Fruit fly (Drosophila melanogaster) whole organism, embryonic: ENCODE measurements around the gene MESR6.

ENCODE experiments used
- Aef1 ChIP-seq: fragments of 200-800 bp; sonication (Bioruptor generic); IDR thresholded peaks from 3 replicates; pipeline ENCODE4 v1.3.6; 2022; ENCODE audit warnings: missing biosample characterization, missing genetic modification characterization
- Asciz ChIP-seq: fragments of 200-800 bp; sonication (Bioruptor generic); optimal IDR thresholded peaks from 2 replicates; lab custom pipeline; 2017; ENCODE audit warnings: missing biosample characterization, mild to moderate bottlenecking, missing genetic modification characterization, missing genetic modification reagents
- Blimp-1 ChIP-seq: fragments of 200-800 bp; sonication (Bioruptor generic); optimal IDR thresholded peaks from 3 replicates; lab custom pipeline; 2018; ENCODE audit warnings: missing biosample characterization, missing genetic modification characterization, mild to moderate bottlenecking, moderate library complexity, missing genetic modification reagents
- C15 ChIP-seq: fragments of 200-800 bp; sonication (Bioruptor generic); IDR thresholded peaks from 3 replicates; pipeline ENCODE4 v1.3.6; 2022; ENCODE audit warnings: missing biosample characterization, missing genetic modification characterization
- CG10462 ChIP-seq: fragments of 200-800 bp; sonication (Bioruptor generic); optimal IDR thresholded peaks from 2 replicates; lab custom pipeline; 2016; ENCODE audit warnings: missing biosample characterization, missing genetic modification characterization
- CG10565 ChIP-seq: fragments of 200-800 bp; sonication (Bioruptor generic); optimal IDR thresholded peaks from 3 replicates; lab custom pipeline; 2016; ENCODE audit warnings: missing biosample characterization, mild to moderate bottlenecking, missing genetic modification characterization
- CG12219 ChIP-seq: fragments of 200-800 bp; sonication (Bioruptor generic); optimal IDR thresholded peaks from 3 replicates; lab custom pipeline; 2018; ENCODE audit warnings: missing biosample characterization, mild to moderate bottlenecking, missing genetic modification characterization
- CG14014 ChIP-seq: fragments of 200-800 bp; sonication (Bioruptor generic); IDR thresholded peaks from 2 replicates; pipeline ENCODE4 v1.3.6; 2022; ENCODE audit warnings: missing biosample characterization, missing genetic modification characterization
- CG14050 ChIP-seq: fragments of 200-800 bp; sonication (Bioruptor generic); IDR thresholded peaks from 3 replicates; pipeline ENCODE4 v1.3.6; 2022; ENCODE audit warnings: missing biosample characterization, missing genetic modification characterization
- CG14710 ChIP-seq: fragments of 200-800 bp; sonication (Bioruptor generic); optimal IDR thresholded peaks from 3 replicates; lab custom pipeline; 2019; ENCODE audit warnings: missing biosample characterization, mild to moderate bottlenecking, missing genetic modification characterization, moderate library complexity
- CG16815 ChIP-seq: fragments of 200-800 bp; sonication (Bioruptor generic); optimal IDR thresholded peaks from 3 replicates; lab custom pipeline; 2017; ENCODE audit warnings: missing biosample characterization, mild to moderate bottlenecking, missing genetic modification characterization
- CG17385 ChIP-seq: fragments of 200-800 bp; sonication (Bioruptor generic); optimal IDR thresholded peaks from 3 replicates; lab custom pipeline; 2018; ENCODE audit warnings: missing biosample characterization, mild to moderate bottlenecking, missing genetic modification characterization
- CG17568 ChIP-seq: fragments of 200-800 bp; sonication (Bioruptor generic); optimal IDR thresholded peaks from 2 replicates; lab custom pipeline; 2018; ENCODE audit warnings: missing biosample characterization, mild to moderate bottlenecking, missing genetic modification characterization, moderate library complexity
- CG2889 ChIP-seq: fragments of 200-800 bp; sonication (Bioruptor generic); IDR thresholded peaks from 3 replicates; pipeline ENCODE4 v1.3.6; 2022; ENCODE audit warnings: missing biosample characterization, missing genetic modification characterization
- CG31365 ChIP-seq: fragments of 200-800 bp; sonication (Bioruptor generic); optimal IDR thresholded peaks from 2 replicates; lab custom pipeline; 2018; ENCODE audit warnings: missing biosample characterization, mild to moderate bottlenecking, missing genetic modification characterization
- CG31388 ChIP-seq: fragments of 200-800 bp; sonication (Bioruptor generic); optimal IDR thresholded peaks from 2 replicates; lab custom pipeline; 2016; ENCODE audit warnings: missing biosample characterization, missing genetic modification characterization
- CG4360 ChIP-seq: fragments of 200-800 bp; sonication (Bioruptor generic); IDR thresholded peaks from 2 replicates; pipeline ENCODE4 v1.3.6; 2022; ENCODE audit warnings: missing biosample characterization, missing genetic modification characterization
- CG43689 ChIP-seq: fragments of 200-800 bp; sonication (Bioruptor generic); IDR thresholded peaks from 2 replicates; pipeline ENCODE4 v1.3.6; 2022; ENCODE audit warnings: missing biosample characterization, missing genetic modification characterization
- CG4707 ChIP-seq: fragments of 200-800 bp; sonication (Bioruptor generic); optimal IDR thresholded peaks from 2 replicates; lab custom pipeline; 2018; ENCODE audit warnings: missing biosample characterization, mild to moderate bottlenecking, missing genetic modification characterization, moderate library complexity
- CG4854 ChIP-seq: fragments of 200-800 bp; sonication (Bioruptor generic); optimal IDR thresholded peaks from 2 replicates; lab custom pipeline; 2016; ENCODE audit warnings: missing biosample characterization, missing genetic modification characterization, inconsistent platforms
- CG6175 ChIP-seq: fragments of 200-800 bp; sonication (Bioruptor generic); IDR thresholded peaks from 3 replicates; pipeline ENCODE4 v1.3.6; 2022; ENCODE audit warnings: missing biosample characterization, missing genetic modification characterization
- CG6791 ChIP-seq: fragments of 200-800 bp; sonication (Bioruptor generic); IDR thresholded peaks from 3 replicates; pipeline ENCODE4 v1.3.6; 2022; ENCODE audit warnings: missing biosample characterization, missing genetic modification characterization; ENCODE audit not compliant: partially characterized antibody
- CG9932 ChIP-seq: fragments of 200-800 bp; sonication (Bioruptor generic); IDR thresholded peaks from 2 replicates; pipeline ENCODE4 v1.3.6; 2022; ENCODE audit warnings: missing biosample characterization, missing genetic modification characterization
- Chrac-16 ChIP-seq: fragments of 200-800 bp; sonication (Bioruptor generic); optimal IDR thresholded peaks from 3 replicates; lab custom pipeline; 2016; ENCODE audit warnings: missing biosample characterization, missing genetic modification characterization
- D19B ChIP-seq: fragments of 200-800 bp; sonication (Bioruptor generic); optimal IDR thresholded peaks from 2 replicates; lab custom pipeline; 2017; ENCODE audit warnings: missing biosample characterization, mild to moderate bottlenecking, missing genetic modification characterization
- E2f1 ChIP-seq: fragments of 200-800 bp; sonication (Bioruptor generic); IDR thresholded peaks from 2 replicates; pipeline ENCODE4 v1.3.6; 2022; ENCODE audit warnings: missing biosample characterization, missing genetic modification characterization
- Gsc ChIP-seq: fragments of 200-800 bp; sonication (Bioruptor generic); IDR thresholded peaks from 2 replicates; pipeline ENCODE4 v1.3.6; 2022; ENCODE audit warnings: missing biosample characterization, missing genetic modification characterization
- HLH3B ChIP-seq: fragments of 200-800 bp; sonication (Bioruptor generic); IDR thresholded peaks from 2 replicates; pipeline ENCODE4 v1.3.6; 2022; ENCODE audit warnings: missing biosample characterization, missing genetic modification characterization
- HLHmδ ChIP-seq: fragments of 200-800 bp; sonication (Bioruptor generic); optimal IDR thresholded peaks from 2 replicates; lab custom pipeline; 2018; ENCODE audit warnings: missing biosample characterization, mild to moderate bottlenecking, missing genetic modification characterization, moderate library complexity
- Jarid2 ChIP-seq: fragments of 200-800 bp; sonication (Bioruptor generic); optimal IDR thresholded peaks from 3 replicates; lab custom pipeline; 2017; ENCODE audit warnings: mild to moderate bottlenecking, missing biosample characterization, missing genetic modification reagents, missing genetic modification characterization
- MTF-1 ChIP-seq: fragments of 200-800 bp; sonication (Bioruptor generic); optimal IDR thresholded peaks from 2 replicates; lab custom pipeline; 2018; ENCODE audit warnings: missing biosample characterization, mild to moderate bottlenecking, missing genetic modification characterization, borderline replicate concordance
- Meics ChIP-seq: fragments of 200-800 bp; sonication (Bioruptor generic); optimal IDR thresholded peaks from 2 replicates; lab custom pipeline; 2017; ENCODE audit warnings: missing biosample characterization, mild to moderate bottlenecking, missing genetic modification characterization
- Optix ChIP-seq: fragments of 200-800 bp; sonication (Bioruptor generic); IDR thresholded peaks from 3 replicates; pipeline ENCODE4 v1.3.6; 2022; ENCODE audit warnings: missing biosample characterization, missing genetic modification characterization
- Poxn ChIP-seq: fragments of 200-800 bp; sonication (Bioruptor generic); IDR thresholded peaks from 2 replicates; pipeline ENCODE4 v1.3.6; 2022; ENCODE audit warnings: missing biosample characterization, missing genetic modification characterization
- Sox100B ChIP-seq: fragments of 200-800 bp; sonication (Bioruptor generic); optimal IDR thresholded peaks from 3 replicates; lab custom pipeline; 2018; ENCODE audit warnings: missing biosample characterization, mild to moderate bottlenecking, missing genetic modification characterization
- Stat92E ChIP-seq, 3 experiments: fragments of >200 bp in 2 of 3; fragments of 200-800 bp in 1 of 3; sonication (Bioruptor generic) in 1 of 3; optimal IDR thresholded peaks; 2 replicates each; lab custom pipeline; 2017 to 2019; ENCODE audit warnings: missing biosample characterization in 3 of 3, missing genetic modification characterization in 3 of 3, mild to moderate bottlenecking in 1 of 3, moderate library complexity in 1 of 3
- Trl ChIP-seq, 3 experiments: fragments of >200 bp in 2 of 3; fragments of 200-800 bp in 1 of 3; sonication (Bioruptor generic) in 1 of 3; optimal IDR thresholded peaks; 2 replicates in 1 of 3; 3 replicates in 2 of 3; lab custom pipeline; 2016 to 2017; ENCODE audit warnings: missing biosample characterization in 1 of 3, missing genetic modification characterization in 1 of 3
- amos ChIP-seq: fragments of 200-800 bp; sonication (Bioruptor generic); IDR thresholded peaks from 2 replicates; pipeline ENCODE4 v1.3.6; 2022; ENCODE audit warnings: missing biosample characterization, missing genetic modification characterization; ENCODE audit not compliant: partially characterized antibody
- ara ChIP-seq: fragments of 200-800 bp; sonication (Bioruptor generic); IDR thresholded peaks from 2 replicates; pipeline ENCODE4 v1.3.6; 2022; ENCODE audit warnings: missing biosample characterization, missing genetic modification characterization
- cas ChIP-seq: fragments of 200-800 bp; sonication (Bioruptor generic); IDR thresholded peaks from 2 replicates; pipeline ENCODE4 v1.3.6; 2022; ENCODE audit warnings: missing biosample characterization, missing genetic modification characterization
- cg ChIP-seq: fragments of 200-800 bp; sonication (Bioruptor generic); optimal IDR thresholded peaks from 3 replicates; lab custom pipeline; 2019; ENCODE audit warnings: missing biosample characterization, mild to moderate bottlenecking, missing genetic modification characterization, moderate library complexity
- crol ChIP-seq: fragments of 200-800 bp; sonication (Bioruptor generic); IDR thresholded peaks from 2 replicates; pipeline ENCODE4 v1.3.6; 2022; ENCODE audit warnings: missing biosample characterization, missing genetic modification characterization
- cwo ChIP-seq: fragments of 200-800 bp; sonication (Bioruptor generic); optimal IDR thresholded peaks from 3 replicates; lab custom pipeline; 2017; ENCODE audit warnings: missing biosample characterization, missing genetic modification characterization, mild to moderate bottlenecking, moderate library complexity, missing genetic modification reagents
- dmrt11E ChIP-seq: fragments of 200-800 bp; sonication (Bioruptor generic); optimal IDR thresholded peaks from 3 replicates; lab custom pipeline; 2018; ENCODE audit warnings: missing biosample characterization, mild to moderate bottlenecking, missing genetic modification characterization, moderate library complexity
- eyg ChIP-seq: fragments of 200-800 bp; sonication (Bioruptor generic); optimal IDR thresholded peaks from 3 replicates; lab custom pipeline; 2016; ENCODE audit warnings: missing biosample characterization, missing genetic modification characterization
- grn ChIP-seq: fragments of 200-800 bp; sonication (Bioruptor generic); optimal IDR thresholded peaks from 3 replicates; lab custom pipeline; 2017; ENCODE audit warnings: missing biosample characterization, missing genetic modification characterization
- insv ChIP-seq, 2 experiments: fragments of 200-800 bp; sonication (Bioruptor generic); optimal IDR thresholded peaks; 3 replicates each; lab custom pipeline; 2016 to 2018; ENCODE audit warnings: missing biosample characterization in 2 of 2, missing genetic modification characterization in 2 of 2
- lmd ChIP-seq: fragments of 200-800 bp; sonication (Bioruptor generic); IDR thresholded peaks from 2 replicates; pipeline ENCODE4 v1.3.6; 2022; ENCODE audit warnings: missing biosample characterization, missing genetic modification characterization
- stc ChIP-seq: fragments of 200-800 bp; sonication (Bioruptor generic); IDR thresholded peaks from 2 replicates; pipeline ENCODE4 v1.3.6; 2022; ENCODE audit warnings: missing biosample characterization, missing genetic modification characterization
- wdn ChIP-seq: fragments of 200-800 bp; sonication (Bioruptor generic); IDR thresholded peaks from 2 replicates; pipeline ENCODE4 v1.3.6; 2022; ENCODE audit warnings: missing biosample characterization, missing genetic modification characterization

MESR6 gene

DNA sequence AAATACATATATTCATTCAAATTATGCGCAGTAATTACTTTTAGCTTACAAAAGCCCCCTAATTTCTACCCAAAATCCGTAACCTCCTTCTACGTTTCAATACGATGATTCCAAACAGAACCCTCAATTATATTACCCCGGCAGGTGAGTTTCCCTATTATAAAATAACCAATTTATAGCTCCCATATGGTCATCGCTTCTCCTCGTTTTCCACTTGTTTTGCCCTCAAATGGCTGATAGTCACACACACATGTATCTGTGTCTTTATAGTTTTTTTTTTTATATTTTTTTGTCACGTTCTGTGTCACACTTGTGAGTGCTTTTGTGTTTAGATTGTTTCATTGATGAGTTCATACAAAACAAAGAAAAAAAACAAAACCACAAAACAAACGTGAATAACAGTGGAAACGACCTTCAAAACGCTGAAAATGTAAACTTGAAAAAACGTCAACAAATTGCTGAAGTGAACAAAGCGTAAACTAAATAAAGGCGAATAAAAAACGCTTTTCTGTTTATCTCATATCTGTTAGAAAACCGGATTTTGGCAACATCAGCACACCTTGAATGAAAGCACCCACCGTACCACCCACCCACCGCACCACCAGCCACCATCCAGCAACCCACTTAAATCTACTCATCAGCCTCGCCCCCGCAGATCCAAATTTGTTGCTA lies 21.2 kb upstream of the MESR6 start (continued):
- TF ChIP-seq Aef1 (GFP tag; lab: Robert Waterston, UW) (no peak), CG2889 (GFP tag; lab: Robert Waterston, UW) (no peak), CG4854 (no peak), Chrac-16 (no peak), CG4707 (GFP tag; lab: Kevin White, UChicago) (no peak), CG10462 (GFP tag; lab: Kevin White, UChicago) (no peak), amos (GFP tag; lab: Robert Waterston, UW) (no peak), cas (GFP tag; lab: Robert Waterston, UW) (no peak), lmd (GFP tag; lab: Robert Waterston, UW) (no peak), E2f1 (GFP tag; lab: Robert Waterston, UW) (no peak), cwo (GFP tag; lab: Kevin White, UChicago) (peak; percentile 94), Poxn (GFP tag; lab: Robert Waterston, UW) (no peak), HLHmδ (no peak), CG14014 (GFP tag; lab: Robert Waterston, UW) (no peak), CG17385 (GFP tag; lab: Kevin White, UChicago) (peak; percentile 0), CG14050 (GFP tag; lab: Robert Waterston, UW) (no peak), crol (GFP tag; lab: Robert Waterston, UW) (peak; percentile 61), Gsc (no peak), wdn (GFP tag; lab: Robert Waterston, UW) (peak; percentile 44; the same call in 1 of the 2 replicates), Stat92E (GFP tag; optimal IDR thresholded peaks at IDR 0.05; lab: Kevin White, UChicago) (no peak), C15 (GFP tag; lab: Robert Waterston, UW) (no peak), HLH3B (GFP tag; lab: Robert Waterston, UW) (peak; percentile 18; the same call in 1 of the 2 replicates), CG16815 (GFP tag; lab: Kevin White, UChicago) (no peak), insv (GFP tag; optimal IDR thresholded peaks at IDR 0.05; lab: Kevin White, UChicago) (no peak), ara (no peak), CG31365 (tag; lab: Kevin White, UChicago) (no peak), Blimp-1 (peak; percentile 33), Asciz (no peak), CG9932 (GFP tag; lab: Robert Waterston, UW) (no peak), CG43689 (no peak), D19B (GFP tag; lab: Kevin White, UChicago) (peak; percentile 33), MTF-1 (GFP tag; lab: Kevin White, UChicago) (no peak), CG12219 (no peak), dmrt11E (tag; lab: Kevin White, UChicago) (no peak), CG31388 (GFP tag; lab: Kevin White, UChicago) (no peak), CG17568 (GFP tag; lab: Kevin White, UChicago) (peak; percentile 28), eyg (peak; percentile 3), Meics (GFP tag; lab: Kevin White, UChicago) (peak; percentile 32), CG4360 (no peak), CG6791 (GFP tag; lab: Robert Waterston, UW) (no peak), CG14710 (no peak), Jarid2 (GFP tag; lab: Kevin White, UChicago) (peak; percentile 30), Optix (GFP tag; lab: Robert Waterston, UW) (no peak), Sox100B (GFP tag; lab: Kevin White, UChicago) (no peak), Trl (optimal IDR thresholded peaks at IDR 0.05; lab: Kevin White, UChicago) (no peak), Trl (GFP tag; optimal IDR thresholded peaks at IDR 0.05; lab: Kevin White, UChicago) (no peak), stc (GFP tag; lab: Robert Waterston, UW) (no peak), grn (GFP tag; lab: Kevin White, UChicago) (no peak), CG10565 (GFP tag; lab: Kevin White, UChicago) (no peak), CG6175 (GFP tag; lab: Robert Waterston, UW) (no peak), cg (GFP tag; lab: Kevin White, UChicago) (peak; percentile 42)
